Worm (Caenorhabditis elegans) whole organism, mixed stage, embryonic: Measurements from ENCODE around the gene F21C10.19.

Experiments
- M03D4.4 ChIP-seq: sonication (generic microtip); optimal IDR thresholded peaks from 2 replicates; lab custom pipeline; 2017; ENCODE audit warnings: mild to moderate bottlenecking, missing genetic modification characterization, missing compliant biosample characterization
- ces-1 ChIP-seq: fragments of 150-350 bp; optimal IDR thresholded peaks from 2 replicates; lab custom pipeline; 2014; ENCODE audit warnings: missing biosample characterization, missing genetic modification reagents, missing genetic modification characterization
- elt-3 ChIP-seq: fragments of 150-350 bp; optimal IDR thresholded peaks from 2 replicates; lab custom pipeline; 2014; ENCODE audit warnings: missing biosample characterization, missing genetic modification characterization
- lsy-2 ChIP-seq: fragments of 150-350 bp; optimal IDR thresholded peaks from 2 replicates; lab custom pipeline; 2014; ENCODE audit warnings: missing biosample characterization, missing genetic modification characterization
- nhr-76 ChIP-seq: sonication (generic microtip); optimal IDR thresholded peaks from 2 replicates; lab custom pipeline; 2017; ENCODE audit warnings: missing biosample characterization, missing genetic modification characterization
- pha-4 ChIP-seq: fragments of 150-350 bp; optimal IDR thresholded peaks from 2 replicates; lab custom pipeline; 2018; ENCODE audit warnings: missing biosample characterization, missing genetic modification reagents, missing genetic modification characterization
- snpc-4 ChIP-seq: fragments of 150-350 bp; optimal IDR thresholded peaks from 2 replicates; lab custom pipeline; 2014; ENCODE audit warnings: missing biosample characterization, missing genetic modification characterization
- ztf-11 ChIP-seq: fragments of 150-350 bp; optimal IDR thresholded peaks from 2 replicates; lab custom pipeline; 2014; ENCODE audit warnings: missing biosample characterization, missing genetic modification characterization

DNA sequence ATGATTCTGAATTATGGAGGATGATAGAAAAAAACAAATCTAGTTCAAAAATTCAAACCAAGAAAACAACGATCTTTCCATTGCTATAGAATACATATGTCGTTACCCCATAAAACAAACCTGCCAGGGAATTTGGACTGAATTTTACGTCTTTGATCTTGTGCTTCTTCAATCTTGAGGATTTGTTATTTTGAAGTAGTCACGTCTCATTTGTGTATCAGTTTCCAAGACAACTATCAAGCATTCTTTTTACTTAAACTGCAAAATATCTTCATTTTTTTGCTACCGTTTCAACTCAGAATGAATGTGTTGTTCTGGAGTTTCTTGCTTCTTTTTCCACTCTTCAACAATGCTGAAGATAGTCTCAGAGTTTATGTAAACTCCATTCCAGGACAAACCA is at the start of gene F21C10.19:
- TF ChIP-seq M03D4.4 (tag; lab: Kevin White, UChicago) (no peak), elt-3 (tag; lab: Kevin White, UChicago) (no peak), pha-4 (tag; lab: Kevin White, UChicago) (no peak), ztf-11 (tag; lab: Kevin White, UChicago) (no peak), nhr-76 (tag; lab: Kevin White, UChicago) (no peak), ces-1 (GFP tag; lab: Kevin White, UChicago) (no peak), lsy-2 (tag; lab: Kevin White, UChicago) (no peak), snpc-4 (tag; lab: Kevin White, UChicago) (no peak)
